Worm (Caenorhabditis elegans): ENCODE results near the gene C06A6.7.

C06A6.7 gene

ce11 chrIV:7870451-7870850 is 32.1 kb upstream of the C06A6.7 start, which contains the start of gene T06C10.3:
TSS of gene T06C10.3 (plus strand) at chrIV:7870751.
- TF ChIP-seq unc-120 (tag; optimal IDR thresholded peaks at IDR 0.05; ENCODE audit: poor library complexity, severe bottlenecking) (no peak), zip-8 (tag; optimal IDR thresholded peaks at IDR 0.05) (no peak), tbx-8 (GFP tag; optimal IDR thresholded peaks at IDR 0.05) (no peak), nhr-76 (tag; optimal IDR thresholded peaks at IDR 0.05) (no peak), sptf-1 (tag; optimal IDR thresholded peaks at IDR 0.05) (no peak), ceh-43 (GFP tag; optimal IDR thresholded peaks at IDR 0.05) (no peak), ceh-39 (tag; optimal IDR thresholded peaks at IDR 0.05) (no peak), ztf-11 (tag; optimal IDR thresholded peaks at IDR 0.05) (no peak), unc-39 (tag; optimal IDR thresholded peaks at IDR 0.05) (no peak), nhr-237 (tag; optimal IDR thresholded peaks at IDR 0.05) (no peak)

- TF ChIP-seq nhr-76 (tag; optimal IDR thresholded peaks at IDR 0.05) (no peak), nhr-2 (tag; optimal IDR thresholded peaks at IDR 0.05) (no peak)
These were observed 30.3 kb upstream of the C06A6.7 start, which contains the start of gene flp-10 for ce11 chrIV:7868607-7869006. TSS of gene flp-10 (plus strand) at chrIV:7868907.

- TF ChIP-seq hlh-1 (tag; optimal IDR thresholded peaks at IDR 0.05) (no peak), elt-3 (tag; optimal IDR thresholded peaks at IDR 0.05) (no peak), blmp-1 (tag; optimal IDR thresholded peaks at IDR 0.05) (no peak), sptf-1 (tag; optimal IDR thresholded peaks at IDR 0.05) (no peak), flh-1 (GFP tag; optimal IDR thresholded peaks at IDR 0.05) (no peak), nhr-28 (tag; optimal IDR thresholded peaks at IDR 0.05) (no peak)
These were observed 13.0 kb upstream of the C06A6.7 start for ce11 chrIV:7851291-7851690.

ce11 chrIV:7850329-7850728 is 12.0 kb upstream of the C06A6.7 start:
- no peak for TF ChIP-seq cnd-1 (tag; optimal IDR thresholded peaks at IDR 0.05)
- no peak for TF ChIP-seq bed-3 (GFP tag; optimal IDR thresholded peaks at IDR 0.05)
- no peak for TF ChIP-seq ztf-11 (tag; optimal IDR thresholded peaks at IDR 0.05)
- no peak for TF ChIP-seq unc-62 (GFP tag; optimal IDR thresholded peaks at IDR 0.05)
- no peak for TF ChIP-seq sem-2 (GFP tag; optimal IDR thresholded peaks at IDR 0.05)
- TF ChIP-seq ceh-43 (GFP tag; optimal IDR thresholded peaks at IDR 0.05), result no peak
- TF ChIP-seq nhr-2 (tag; optimal IDR thresholded peaks at IDR 0.05), result no peak
- no peak for TF ChIP-seq ham-2 (GFP tag; optimal IDR thresholded peaks at IDR 0.05)
- TF ChIP-seq ceh-39 (tag; optimal IDR thresholded peaks at IDR 0.05), result no peak
- no peak for TF ChIP-seq ces-1 (GFP tag; optimal IDR thresholded peaks at IDR 0.05)
- TF ChIP-seq elt-3 (tag; optimal IDR thresholded peaks at IDR 0.05), result no peak
- no peak for TF ChIP-seq lsy-2 (tag; optimal IDR thresholded peaks at IDR 0.05)
- no peak for TF ChIP-seq tbx-8 (GFP tag; optimal IDR thresholded peaks at IDR 0.05)
- no peak for TF ChIP-seq snpc-4 (tag; optimal IDR thresholded peaks at IDR 0.05)

- TF ChIP-seq M03D4.4 (tag; optimal IDR thresholded peaks at IDR 0.05), result no peak
- no peak for TF ChIP-seq lin-13 (tag; optimal IDR thresholded peaks at IDR 0.05)
- TF ChIP-seq elt-3 (tag; optimal IDR thresholded peaks at IDR 0.05), result no peak
- no peak for TF ChIP-seq lsy-2 (tag; optimal IDR thresholded peaks at IDR 0.05)
- peak; percentile 91 for TF ChIP-seq hlh-1 (tag; optimal IDR thresholded peaks at IDR 0.05)
- no peak for TF ChIP-seq cnd-1 (tag; optimal IDR thresholded peaks at IDR 0.05)
- TF ChIP-seq mls-2 (tag; optimal IDR thresholded peaks at IDR 0.05), result no peak
These were observed 10.9 kb upstream of the C06A6.7 start for ce11 chrIV:7849235-7849634.

ce11 chrIV:7846386-7846785 is 8.1 kb upstream of the C06A6.7 start, which contains the start of gene C06A6.2:
TSS of gene C06A6.2 (plus strand) at chrIV:7846622.
- TF ChIP-seq nhr-12 (tag; optimal IDR thresholded peaks at IDR 0.05) (no peak), lin-32 (GFP tag; optimal IDR thresholded peaks at IDR 0.05) (no peak), ztf-11 (tag; optimal IDR thresholded peaks at IDR 0.05) (no peak), zip-8 (tag; optimal IDR thresholded peaks at IDR 0.05) (no peak), lsy-2 (tag; optimal IDR thresholded peaks at IDR 0.05) (no peak), sptf-1 (tag; optimal IDR thresholded peaks at IDR 0.05) (no peak), ham-2 (GFP tag; optimal IDR thresholded peaks at IDR 0.05) (no peak), ceh-83 (GFP tag; optimal IDR thresholded peaks at IDR 0.05) (no peak), mep-1 (tag; optimal IDR thresholded peaks at IDR 0.05) (no peak), bed-3 (GFP tag; optimal IDR thresholded peaks at IDR 0.05) (no peak), elt-3 (tag; optimal IDR thresholded peaks at IDR 0.05) (no peak), unc-39 (tag; optimal IDR thresholded peaks at IDR 0.05) (no peak), nhr-237 (tag; optimal IDR thresholded peaks at IDR 0.05) (no peak), ces-1 (GFP tag; optimal IDR thresholded peaks at IDR 0.05) (no peak), ceh-39 (tag; optimal IDR thresholded peaks at IDR 0.05) (no peak), nhr-28 (tag; optimal IDR thresholded peaks at IDR 0.05) (no peak), tbx-8 (GFP tag; optimal IDR thresholded peaks at IDR 0.05) (no peak)

Data from whole organism, mixed stage, embryonic.